Worm (Caenorhabditis elegans) whole organism, late embryonic: ENCODE measurements around the gene Y55H10A.2.
"Not testable (repeated sequence)": the region's sequence is repeated elsewhere in the genome, so short reads cannot be mapped to it uniquely, and the experiment has no call there.

Source experiments
- C08G9.2 ChIP-seq: sonication (generic microtip); optimal IDR thresholded peaks from 2 replicates; lab custom pipeline; 2016; ENCODE audit warnings: mild to moderate bottlenecking, missing genetic modification characterization, moderate library complexity, missing compliant biosample characterization
- F13H6.1 ChIP-seq: sonication (generic microtip); optimal IDR thresholded peaks from 2 replicates; lab custom pipeline; 2016; ENCODE audit warnings: missing genetic modification characterization, missing compliant biosample characterization
- T23F11.4 ChIP-seq: fragments of 200-800 bp; sonication (Bioruptor generic); optimal IDR thresholded peaks from 2 replicates; lab custom pipeline; 2018; ENCODE audit warnings: mild to moderate bottlenecking, missing genetic modification characterization, missing compliant biosample characterization
- Y22D7AL.16 ChIP-seq: sonication (generic microtip); optimal IDR thresholded peaks from 2 replicates; lab custom pipeline; 2016; ENCODE audit warnings: missing genetic modification characterization, missing compliant biosample characterization
- ahr-1 ChIP-seq: sonication (generic microtip); optimal IDR thresholded peaks from 2 replicates; lab custom pipeline; 2016; ENCODE audit warnings: missing genetic modification characterization, missing compliant biosample characterization
- ama-1 ChIP-seq: fragments of 150-350 bp; optimal IDR thresholded peaks from 2 replicates; lab custom pipeline; 2014
- ceh-19 ChIP-seq: fragments of 200-800 bp; sonication (Bioruptor generic); optimal IDR thresholded peaks from 2 replicates; lab custom pipeline; 2018; ENCODE audit warnings: mild to moderate bottlenecking, missing genetic modification characterization, missing compliant biosample characterization
- ceh-2 ChIP-seq: sonication (generic microtip); optimal IDR thresholded peaks from 2 replicates; lab custom pipeline; 2016; ENCODE audit warnings: missing genotype, missing genetic modification characterization, missing compliant biosample characterization
- ceh-22 ChIP-seq: sonication (generic microtip); optimal IDR thresholded peaks from 2 replicates; lab custom pipeline; 2017; ENCODE audit warnings: missing biosample characterization, missing genetic modification characterization
- ceh-31 ChIP-seq: sonication (generic microtip); optimal IDR thresholded peaks from 2 replicates; lab custom pipeline; 2016; ENCODE audit warnings: missing genetic modification characterization, missing compliant biosample characterization
- ceh-34 ChIP-seq: sonication (generic microtip); optimal IDR thresholded peaks from 2 replicates; lab custom pipeline; 2016; ENCODE audit warnings: mild to moderate bottlenecking, missing genetic modification characterization, missing compliant biosample characterization
- ceh-48 ChIP-seq: sonication (generic microtip); optimal IDR thresholded peaks from 2 replicates; lab custom pipeline; 2016; ENCODE audit warnings: missing genetic modification characterization, inconsistent platforms, missing compliant biosample characterization
- ceh-9 ChIP-seq: sonication (generic microtip); optimal IDR thresholded peaks from 2 replicates; lab custom pipeline; 2016; ENCODE audit warnings: mild to moderate bottlenecking, missing genetic modification characterization, inconsistent platforms, missing compliant biosample characterization
- che-1 ChIP-seq: sonication (generic microtip); optimal IDR thresholded peaks from 2 replicates; lab custom pipeline; 2016; ENCODE audit warnings: mild to moderate bottlenecking, missing genetic modification characterization, missing compliant biosample characterization
- dmd-4 ChIP-seq: sonication (generic microtip); optimal IDR thresholded peaks from 2 replicates; lab custom pipeline; 2016; ENCODE audit warnings: borderline replicate concordance, missing genetic modification characterization, missing compliant biosample characterization
- elt-2 ChIP-seq: sonication (generic microtip); optimal IDR thresholded peaks from 2 replicates; lab custom pipeline; 2016; ENCODE audit warnings: missing genetic modification reagents, missing genetic modification characterization, missing compliant biosample characterization
- elt-4 ChIP-seq: sonication (generic microtip); optimal IDR thresholded peaks from 2 replicates; lab custom pipeline; 2016; ENCODE audit warnings: missing genetic modification characterization, missing compliant biosample characterization
- ets-4 ChIP-seq: sonication (generic microtip); optimal IDR thresholded peaks from 2 replicates; lab custom pipeline; 2016; ENCODE audit warnings: missing genetic modification characterization, missing compliant biosample characterization
- gmeb-2 ChIP-seq: sonication (generic microtip); optimal IDR thresholded peaks from 2 replicates; lab custom pipeline; 2016; ENCODE audit warnings: missing genetic modification characterization, inconsistent platforms, missing compliant biosample characterization
- hlh-13 ChIP-seq: fragments of 200-800 bp; sonication (Bioruptor generic); optimal IDR thresholded peaks from 2 replicates; lab custom pipeline; 2018; ENCODE audit warnings: mild to moderate bottlenecking, missing genetic modification characterization, missing compliant biosample characterization
- hlh-30 ChIP-seq: sonication (generic microtip); optimal IDR thresholded peaks from 2 replicates; lab custom pipeline; 2017; ENCODE audit warnings: antibody characterized with exemption, missing genetic modification characterization, missing compliant biosample characterization; ENCODE audit not compliant: insufficient read depth
- hlh-6 ChIP-seq: sonication (generic microtip); optimal IDR thresholded peaks from 2 replicates; lab custom pipeline; 2016; ENCODE audit warnings: missing genotype, missing genetic modification characterization, missing compliant biosample characterization
- hlh-8 ChIP-seq: sonication (generic microtip); optimal IDR thresholded peaks from 2 replicates; lab custom pipeline; 2016; ENCODE audit warnings: missing genotype, missing genetic modification characterization, missing compliant biosample characterization
- madf-2 ChIP-seq: sonication (generic microtip); optimal IDR thresholded peaks from 2 replicates; lab custom pipeline; 2017; ENCODE audit warnings: missing genetic modification characterization, missing compliant biosample characterization
- nfya-1 ChIP-seq: sonication (generic microtip); optimal IDR thresholded peaks from 2 replicates; lab custom pipeline; 2017; ENCODE audit warnings: missing genetic modification characterization, mild to moderate bottlenecking, missing compliant biosample characterization, antibody characterized with exemption, moderate library complexity
- nhr-232 ChIP-seq: sonication (generic microtip); optimal IDR thresholded peaks from 2 replicates; lab custom pipeline; 2016; ENCODE audit warnings: missing genetic modification characterization, missing compliant biosample characterization
- odd-2 ChIP-seq: sonication (generic microtip); optimal IDR thresholded peaks from 2 replicates; lab custom pipeline; 2017; ENCODE audit warnings: antibody characterized with exemption, mild to moderate bottlenecking, missing genetic modification characterization, missing compliant biosample characterization
- pax-1 ChIP-seq: fragments of 150-350 bp; optimal IDR thresholded peaks from 2 replicates; lab custom pipeline; 2014; ENCODE audit warnings: missing biosample characterization, missing genetic modification characterization
- ref-2 ChIP-seq: sonication (generic microtip); optimal IDR thresholded peaks from 2 replicates; lab custom pipeline; 2016; ENCODE audit warnings: missing genetic modification characterization, missing compliant biosample characterization
- rnt-1 ChIP-seq: sonication (generic microtip); optimal IDR thresholded peaks from 2 replicates; lab custom pipeline; 2016; ENCODE audit warnings: missing genetic modification characterization, missing compliant biosample characterization
- sdc-2 ChIP-seq: sonication (generic microtip); optimal IDR thresholded peaks from 2 replicates; lab custom pipeline; 2016; ENCODE audit warnings: missing genotype, missing genetic modification characterization, missing compliant biosample characterization
- sox-4 ChIP-seq: sonication (generic microtip); optimal IDR thresholded peaks from 2 replicates; lab custom pipeline; 2017; ENCODE audit warnings: mild to moderate bottlenecking, missing genetic modification characterization, inconsistent platforms, missing compliant biosample characterization
- tbx-2 ChIP-seq: sonication (generic microtip); optimal IDR thresholded peaks from 2 replicates; lab custom pipeline; 2016; ENCODE audit warnings: missing genetic modification characterization, missing compliant biosample characterization
- ttx-3 ChIP-seq: sonication (generic microtip); optimal IDR thresholded peaks from 2 replicates; lab custom pipeline; 2016; ENCODE audit warnings: missing genetic modification reagents, missing genetic modification characterization, missing compliant biosample characterization
- unc-3 ChIP-seq, 2 experiments: fragments of 200-800 bp in 1 of 2; sonication (Bioruptor generic) in 1 of 2; sonication (generic microtip) in 1 of 2; conservative IDR thresholded peaks in 1 of 2; optimal IDR thresholded peaks in 1 of 2; 2 replicates each; pipeline versions ENCODE4 v1.3.6 to Lab custom; 2016 to 2022; ENCODE audit warnings: missing compliant biosample characterization in 2 of 2, missing genetic modification characterization in 2 of 2, missing genetic modification reagents in 1 of 2
- unc-42 ChIP-seq: sonication (generic microtip); optimal IDR thresholded peaks from 2 replicates; lab custom pipeline; 2016; ENCODE audit warnings: missing genotype, missing genetic modification characterization, missing compliant biosample characterization
- unc-55 ChIP-seq: sonication (generic microtip); optimal IDR thresholded peaks from 2 replicates; lab custom pipeline; 2017; ENCODE audit warnings: missing biosample characterization, missing genetic modification reagents, missing genetic modification characterization
- zip-5 ChIP-seq: sonication (generic microtip); optimal IDR thresholded peaks from 2 replicates; lab custom pipeline; 2016; ENCODE audit warnings: missing genetic modification characterization, missing compliant biosample characterization
- ztf-16 ChIP-seq: sonication (generic microtip); optimal IDR thresholded peaks from 2 replicates; lab custom pipeline; 2017; ENCODE audit warnings: missing genetic modification characterization, missing compliant biosample characterization

The Y55H10A.2 gene

ce11 chrIV:3394066-3394465 is 30.7 kb downstream of the Y55H10A.2 start, which contains the start of gene C04C3.4:
Gene C04C3.4 (plus strand): TSS chrIV:3394366.
- not testable (repeated sequence) for TF ChIP-seq ceh-34; ama-1 (lab: Kevin White, UChicago); hlh-6

ce11 chrIV:3395581-3395980 is 32.3 kb downstream of the Y55H10A.2 start, which contains the start of gene C04C3.14:
Gene C04C3.14 (plus strand): TSS chrIV:3395881.
- no peak for TF ChIP-seq rnt-1 (tag; lab: Kevin White, UChicago)

ce11 chrIV:3398078-3398477 is 34.8 kb downstream of the Y55H10A.2 start:
- TF ChIP-seq ttx-3 (tag; lab: Kevin White, UChicago) = no peak
- TF ChIP-seq ets-4 (tag; lab: Kevin White, UChicago) = no peak
- no peak for TF ChIP-seq unc-55 (GFP tag; lab: Kevin White, UChicago)
- TF ChIP-seq T23F11.4 = no peak
- TF ChIP-seq C08G9.2 = no peak
- no peak for TF ChIP-seq elt-2
- TF ChIP-seq dmd-4 = no peak
- TF ChIP-seq ceh-48 = no peak
- no peak for TF ChIP-seq sox-4
- no peak for TF ChIP-seq ceh-9 (tag; lab: Kevin White, UChicago)
- no peak for TF ChIP-seq gmeb-2 (tag; lab: Kevin White, UChicago)
- TF ChIP-seq elt-4 (tag; lab: Kevin White, UChicago) = no peak
- TF ChIP-seq unc-3 (GFP tag; conservative IDR thresholded peaks at IDR 0.05; lab: Robert Waterston, UW) = no peak
- no peak for TF ChIP-seq unc-3 (tag; optimal IDR thresholded peaks at IDR 0.05; lab: Kevin White, UChicago)
- TF ChIP-seq pax-1 (tag; lab: Kevin White, UChicago) = no peak
- TF ChIP-seq nhr-232 (tag; lab: Kevin White, UChicago) = no peak
- no peak for TF ChIP-seq odd-2
- TF ChIP-seq F13H6.1 (tag; lab: Kevin White, UChicago) = no peak
- TF ChIP-seq ceh-22 (tag; lab: Kevin White, UChicago) = no peak

- TF ChIP-seq sox-4 (no peak), ceh-2 (tag; lab: Kevin White, UChicago) (no peak), ceh-34 (peak; percentile 2), ref-2 (no peak), ztf-16 (peak; percentile 25), Y22D7AL.16 (tag; lab: Kevin White, UChicago) (peak; percentile 11), unc-42 (peak; percentile 5), madf-2 (no peak), F13H6.1 (tag; lab: Kevin White, UChicago) (no peak), dmd-4 (no peak), zip-5 (tag; lab: Kevin White, UChicago) (no peak), tbx-2 (tag; lab: Kevin White, UChicago) (peak; percentile 1), nfya-1 (peak; percentile 46), ttx-3 (tag; lab: Kevin White, UChicago) (no peak), ceh-31 (tag; lab: Kevin White, UChicago) (peak; percentile 11), ahr-1 (tag; lab: Kevin White, UChicago) (no peak), hlh-30 (no peak), C08G9.2 (no peak), gmeb-2 (tag; lab: Kevin White, UChicago) (peak; percentile 6), ceh-48 (peak; percentile 18), hlh-13 (GFP tag; lab: Kevin White, UChicago) (no peak), sdc-2 (tag; lab: Kevin White, UChicago) (no peak), hlh-8 (tag; lab: Kevin White, UChicago) (no peak), ama-1 (lab: Kevin White, UChicago) (no peak), che-1 (tag; lab: Kevin White, UChicago) (no peak), ceh-19 (GFP tag; lab: Kevin White, UChicago) (peak; percentile 5)
Measured at ce11 chrIV:3399015-3399722, 35.8 kb downstream of the Y55H10A.2 start, which contains the start of the genes dyf-3 and pdhb-1. Gene dyf-3 (minus strand): TSS chrIV:3399231. Gene pdhb-1 (plus strand): TSS chrIV:3399672.
